Fruit fly (Drosophila melanogaster) whole organism, embryonic: ENCODE data around the gene Tailor.
A peak's percentile ranks its signal among the peaks of the same experiment; 100 is the strongest.

Experiments used
- ATbp ChIP-seq: fragments of 200-800 bp; sonication (Bioruptor generic); optimal IDR thresholded peaks from 2 replicates; lab custom pipeline; 2017; ENCODE audit warnings: missing biosample characterization, mild to moderate bottlenecking, missing genetic modification characterization, missing genetic modification reagents
- B-H2 ChIP-seq: fragments of 200-800 bp; sonication (Bioruptor generic); optimal IDR thresholded peaks from 2 replicates; lab custom pipeline; 2018; ENCODE audit warnings: missing biosample characterization, mild to moderate bottlenecking, missing genetic modification characterization
- Blimp-1 ChIP-seq: fragments of 200-800 bp; sonication (Bioruptor generic); optimal IDR thresholded peaks from 3 replicates; lab custom pipeline; 2018; ENCODE audit warnings: missing biosample characterization, missing genetic modification characterization, mild to moderate bottlenecking, moderate library complexity, missing genetic modification reagents
- CG10267 ChIP-seq: fragments of 200-800 bp; sonication (Bioruptor generic); optimal IDR thresholded peaks from 2 replicates; lab custom pipeline; 2018; ENCODE audit warnings: missing biosample characterization, mild to moderate bottlenecking, missing genetic modification characterization, moderate library complexity
- CG10654 ChIP-seq: fragments of 200-800 bp; sonication (Bioruptor generic); optimal IDR thresholded peaks from 2 replicates; lab custom pipeline; 2016; ENCODE audit warnings: missing biosample characterization, missing genetic modification characterization
- CG11093 ChIP-seq: fragments of 200-800 bp; sonication (Bioruptor generic); IDR thresholded peaks from 3 replicates; pipeline ENCODE4 v1.3.6; 2022; ENCODE audit warnings: missing biosample characterization, missing genetic modification characterization
- CG11398 ChIP-seq: fragments of 200-800 bp; sonication (Bioruptor generic); optimal IDR thresholded peaks from 2 replicates; lab custom pipeline; 2016; ENCODE audit warnings: missing biosample characterization, missing genetic modification characterization
- CG14710 ChIP-seq: fragments of 200-800 bp; sonication (Bioruptor generic); optimal IDR thresholded peaks from 3 replicates; lab custom pipeline; 2019; ENCODE audit warnings: missing biosample characterization, mild to moderate bottlenecking, missing genetic modification characterization, moderate library complexity
- CG17359 ChIP-seq: fragments of 200-800 bp; sonication (Bioruptor generic); optimal IDR thresholded peaks from 3 replicates; lab custom pipeline; 2018; ENCODE audit warnings: missing biosample characterization, mild to moderate bottlenecking, missing genetic modification characterization, moderate library complexity
- CG1832 ChIP-seq: fragments of 200-800 bp; sonication (Bioruptor generic); optimal IDR thresholded peaks from 2 replicates; lab custom pipeline; 2017; ENCODE audit warnings: missing biosample characterization, mild to moderate bottlenecking, missing genetic modification characterization, inconsistent platforms
- CG31224 ChIP-seq: fragments of 200-800 bp; sonication (Bioruptor generic); IDR thresholded peaks from 2 replicates; pipeline ENCODE4 v1.3.6; 2022; ENCODE audit warnings: missing biosample characterization, missing genetic modification characterization
- CG33557 ChIP-seq: fragments of 200-800 bp; sonication (Bioruptor generic); optimal IDR thresholded peaks from 2 replicates; lab custom pipeline; 2019; ENCODE audit warnings: missing biosample characterization, mild to moderate bottlenecking, missing genetic modification characterization, moderate library complexity
- CG43689 ChIP-seq: fragments of 200-800 bp; sonication (Bioruptor generic); IDR thresholded peaks from 2 replicates; pipeline ENCODE4 v1.3.6; 2022; ENCODE audit warnings: missing biosample characterization, missing genetic modification characterization
- CG4854 ChIP-seq: fragments of 200-800 bp; sonication (Bioruptor generic); optimal IDR thresholded peaks from 2 replicates; lab custom pipeline; 2016; ENCODE audit warnings: missing biosample characterization, missing genetic modification characterization, inconsistent platforms
- CG5180 ChIP-seq: fragments of 200-800 bp; sonication (Bioruptor generic); optimal IDR thresholded peaks from 3 replicates; lab custom pipeline; 2017; ENCODE audit warnings: missing biosample characterization, missing genetic modification characterization, mild to moderate bottlenecking, moderate library complexity, missing genetic modification reagents
- CG6791 ChIP-seq: fragments of 200-800 bp; sonication (Bioruptor generic); IDR thresholded peaks from 3 replicates; pipeline ENCODE4 v1.3.6; 2022; ENCODE audit warnings: missing biosample characterization, missing genetic modification characterization; ENCODE audit not compliant: partially characterized antibody
- CG7556 ChIP-seq: fragments of 200-800 bp; sonication (Bioruptor generic); optimal IDR thresholded peaks from 2 replicates; lab custom pipeline; 2017; ENCODE audit warnings: missing biosample characterization, mild to moderate bottlenecking, missing genetic modification characterization
- CG7786 ChIP-seq: fragments of 200-800 bp; sonication (Bioruptor generic); optimal IDR thresholded peaks from 2 replicates; lab custom pipeline; 2016; ENCODE audit warnings: missing biosample characterization, missing genetic modification characterization
- CG8290 ChIP-seq, 3 experiments: fragments of 200-800 bp; sonication (Bioruptor generic); optimal IDR thresholded peaks; 2 replicates each; lab custom pipeline; 2016 to 2019; ENCODE audit warnings: missing biosample characterization in 3 of 3, missing genetic modification characterization in 3 of 3, mild to moderate bottlenecking in 2 of 3, moderate library complexity in 1 of 3
- CG8924 ChIP-seq: fragments of 200-800 bp; optimal IDR thresholded peaks from 3 replicates; lab custom pipeline; 2019; ENCODE audit warnings: missing biosample characterization, mild to moderate bottlenecking, missing genetic modification characterization, moderate library complexity
- E2f1 ChIP-seq: fragments of 200-800 bp; sonication (Bioruptor generic); IDR thresholded peaks from 2 replicates; pipeline ENCODE4 v1.3.6; 2022; ENCODE audit warnings: missing biosample characterization, missing genetic modification characterization
- HLHmδ ChIP-seq: fragments of 200-800 bp; sonication (Bioruptor generic); optimal IDR thresholded peaks from 2 replicates; lab custom pipeline; 2018; ENCODE audit warnings: missing biosample characterization, mild to moderate bottlenecking, missing genetic modification characterization, moderate library complexity
- Hmx ChIP-seq: fragments of 200-800 bp; sonication (Bioruptor generic); optimal IDR thresholded peaks from 2 replicates; lab custom pipeline; 2016; ENCODE audit warnings: missing biosample characterization, missing genetic modification characterization
- Hsf ChIP-seq: fragments of 200-800 bp; sonication (Bioruptor generic); optimal IDR thresholded peaks from 3 replicates; lab custom pipeline; 2016; ENCODE audit warnings: missing biosample characterization, missing genetic modification characterization
- Jarid2 ChIP-seq: fragments of 200-800 bp; sonication (Bioruptor generic); optimal IDR thresholded peaks from 3 replicates; lab custom pipeline; 2017; ENCODE audit warnings: mild to moderate bottlenecking, missing biosample characterization, missing genetic modification reagents, missing genetic modification characterization
- Lim3 ChIP-seq: fragments of 200-800 bp; sonication (Bioruptor generic); IDR thresholded peaks from 2 replicates; pipeline ENCODE4 v1.3.6; 2022; ENCODE audit warnings: missing biosample characterization, missing genetic modification characterization
- Nf-YC ChIP-seq: fragments of 200-800 bp; optimal IDR thresholded peaks from 3 replicates; lab custom pipeline; 2019; ENCODE audit warnings: missing biosample characterization, mild to moderate bottlenecking, missing genetic modification characterization, moderate library complexity
- Ptx1 ChIP-seq: fragments of 200-800 bp; sonication (Bioruptor generic); IDR thresholded peaks from 2 replicates; pipeline ENCODE4 v1.3.6; 2022; ENCODE audit warnings: missing biosample characterization, missing genetic modification characterization
- TFAM ChIP-seq: fragments of 200-800 bp; sonication (Bioruptor generic); optimal IDR thresholded peaks from 2 replicates; lab custom pipeline; 2017; ENCODE audit warnings: missing biosample characterization, missing genetic modification characterization, inconsistent platforms
- bcd ChIP-seq: fragments of 200-800 bp; sonication (Bioruptor generic); optimal IDR thresholded peaks from 2 replicates; lab custom pipeline; 2017; ENCODE audit warnings: missing biosample characterization, mild to moderate bottlenecking, missing genetic modification characterization
- cad ChIP-seq: fragments of >200 bp; optimal IDR thresholded peaks from 2 replicates; lab custom pipeline; 2017; ENCODE audit warnings: missing biosample characterization, missing genetic modification characterization
- corto ChIP-seq: fragments of 200-800 bp; sonication (Bioruptor generic); optimal IDR thresholded peaks from 2 replicates; lab custom pipeline; 2016; ENCODE audit warnings: missing biosample characterization, mild to moderate bottlenecking, missing genetic modification characterization, moderate library complexity
- esg ChIP-seq: fragments of 200-800 bp; sonication (Bioruptor generic); conservative IDR thresholded peaks from 2 replicates; pipeline ENCODE4 v1.3.6; 2022; ENCODE audit warnings: missing biosample characterization, missing genetic modification characterization
- ewg ChIP-seq: fragments of 200-800 bp; sonication (Bioruptor generic); optimal IDR thresholded peaks from 3 replicates; lab custom pipeline; 2017; ENCODE audit warnings: mild to moderate bottlenecking, missing biosample characterization, missing genetic modification reagents, missing genetic modification characterization
- inv ChIP-seq: fragments of 200-800 bp; sonication (Bioruptor generic); IDR thresholded peaks from 2 replicates; pipeline ENCODE4 v1.3.6; 2022; ENCODE audit warnings: missing biosample characterization, missing genetic modification characterization; ENCODE audit not compliant: partially characterized antibody
- mam ChIP-seq: fragments of 200-800 bp; sonication (Bioruptor generic); optimal IDR thresholded peaks from 3 replicates; lab custom pipeline; 2016; ENCODE audit warnings: missing biosample characterization, missing genetic modification characterization
- pfk ChIP-seq: fragments of 200-800 bp; sonication (Bioruptor generic); optimal IDR thresholded peaks from 2 replicates; lab custom pipeline; 2018; ENCODE audit warnings: missing biosample characterization, mild to moderate bottlenecking, missing genetic modification characterization, moderate library complexity
- phol ChIP-seq: fragments of 200-800 bp; sonication (Bioruptor generic); optimal IDR thresholded peaks from 3 replicates; lab custom pipeline; 2018; ENCODE audit warnings: missing biosample characterization, mild to moderate bottlenecking, missing genetic modification characterization, moderate library complexity
- rib ChIP-seq: fragments of 200-800 bp; sonication (Bioruptor generic); IDR thresholded peaks from 2 replicates; pipeline ENCODE4 v1.3.6; 2022; ENCODE audit warnings: missing biosample characterization, missing genetic modification characterization
- row ChIP-seq: fragments of 200-800 bp; sonication (Bioruptor generic); IDR thresholded peaks from 3 replicates; pipeline ENCODE4 v1.3.6; 2022; ENCODE audit warnings: missing biosample characterization, missing genetic modification characterization
- sd ChIP-seq: fragments of 200-800 bp; sonication (Bioruptor generic); optimal IDR thresholded peaks from 3 replicates; lab custom pipeline; 2018; ENCODE audit warnings: missing biosample characterization, mild to moderate bottlenecking, missing genetic modification characterization, moderate library complexity
- stc ChIP-seq: fragments of 200-800 bp; sonication (Bioruptor generic); IDR thresholded peaks from 2 replicates; pipeline ENCODE4 v1.3.6; 2022; ENCODE audit warnings: missing biosample characterization, missing genetic modification characterization
- tna ChIP-seq: fragments of 200-800 bp; sonication (Bioruptor generic); IDR thresholded peaks from 2 replicates; pipeline ENCODE4 v1.3.6; 2022; ENCODE audit warnings: missing biosample characterization, missing genetic modification characterization; ENCODE audit not compliant: partially characterized antibody
- tup ChIP-seq: fragments of 200-800 bp; sonication (Bioruptor generic); optimal IDR thresholded peaks from 2 replicates; lab custom pipeline; 2016; ENCODE audit warnings: missing biosample characterization, mild to moderate bottlenecking, missing genetic modification characterization, moderate library complexity
- wdn ChIP-seq: fragments of 200-800 bp; sonication (Bioruptor generic); IDR thresholded peaks from 2 replicates; pipeline ENCODE4 v1.3.6; 2022; ENCODE audit warnings: missing biosample characterization, missing genetic modification characterization
- wor ChIP-seq: fragments of 200-800 bp; sonication (Bioruptor generic); IDR thresholded peaks from 2 replicates; pipeline ENCODE4 v1.3.6; 2022; ENCODE audit warnings: missing biosample characterization, missing genetic modification characterization

Tailor gene

dm6 chr3R:7085983-7086376, at the start of gene Tailor:
TSS of gene Tailor (minus strand) at chr3R:7086083.
- peak; percentile 1 for TF ChIP-seq Hmx (GFP tag; lab: Kevin White, UChicago)
- no peak for TF ChIP-seq stc (GFP tag; lab: Robert Waterston, UW)

dm6 chr3R:7134715-7135505, 49.0 kb upstream of the Tailor start:
- TF ChIP-seq ewg (no peak), tna (no peak), CG11093 (GFP tag; lab: Robert Waterston, UW) (no peak), E2f1 (no peak), phol (peak; percentile 21), mam (no peak), CG11398 (no peak), bcd (no peak), Blimp-1 (no peak), CG7786 (GFP tag; lab: Kevin White, UChicago) (no peak), TFAM (GFP tag; lab: Kevin White, UChicago) (no peak), CG1832 (GFP tag; lab: Kevin White, UChicago) (no peak), CG7556 (GFP tag; lab: Kevin White, UChicago) (no peak), Nf-YC (no peak), Ptx1 (GFP tag; lab: Robert Waterston, UW) (no peak), HLHmδ (GFP tag; lab: Kevin White, UChicago) (no peak), CG43689 (GFP tag; lab: Robert Waterston, UW) (no peak), corto (GFP tag; lab: Kevin White, UChicago) (no peak), inv (GFP tag; lab: Robert Waterston, UW) (no peak), CG8924 (no peak), wor (GFP tag; lab: Robert Waterston, UW) (no peak), sd (tag; lab: Kevin White, UChicago) (no peak), CG5180 (no peak), ATbp (no peak), pfk (GFP tag; lab: Kevin White, UChicago) (no peak), CG10654 (GFP tag; lab: Kevin White, UChicago) (no peak), tup (no peak), B-H2 (GFP tag; lab: Kevin White, UChicago) (no peak), wdn (GFP tag; lab: Robert Waterston, UW) (no peak), CG10267 (tag; lab: Kevin White, UChicago) (peak; percentile 9), CG14710 (tag; lab: Kevin White, UChicago) (peak; percentile 40), CG4854 (GFP tag; lab: Kevin White, UChicago) (no peak), CG31224 (GFP tag; lab: Robert Waterston, UW) (no peak), cad (GFP tag; lab: Kevin White, UChicago) (no peak), CG33557 (GFP tag; lab: Kevin White, UChicago) (no peak), CG8290 (GFP tag; optimal IDR thresholded peaks at IDR 0.05; lab: Kevin White, UChicago) (no peak), CG8290 (tag; optimal IDR thresholded peaks at IDR 0.05; lab: Kevin White, UChicago) (no peak), CG6791 (no peak), Hsf (peak; percentile 16), Lim3 (GFP tag; lab: Robert Waterston, UW) (no peak), row (0 out of 3 replicates have a peak, but pooled peaks have one; percentile 16), Jarid2 (GFP tag; lab: Kevin White, UChicago) (no peak), rib (no peak), esg (GFP tag; lab: Robert Waterston, UW) (no peak), CG17359 (no peak)
